Worm (Caenorhabditis elegans) whole organism, L4 larva: ENCODE data around the gene F54D1.6.

Experiments used
- F10B5.3 ChIP-seq: sonication (generic microtip); optimal IDR thresholded peaks from 2 replicates; lab custom pipeline; 2016; ENCODE audit warnings: mild to moderate bottlenecking, missing genetic modification characterization, missing compliant biosample characterization
- F26F4.8 ChIP-seq: fragments of 200-800 bp; sonication (Bioruptor generic); conservative IDR thresholded peaks from 2 replicates; pipeline ENCODE4 v1.3.6; 2022; ENCODE audit warnings: missing genetic modification characterization, missing compliant biosample characterization
- R02D3.7 ChIP-seq: fragments of 150-350 bp; sonication (generic microtip); optimal IDR thresholded peaks from 3 replicates; lab custom pipeline; 2014; ENCODE audit warnings: missing biosample characterization, missing genetic modification characterization
- T26A8.4 ChIP-seq: fragments of 200-800 bp; sonication (Bioruptor generic); IDR thresholded peaks from 2 replicates; pipeline ENCODE4 v1.3.6; 2022; ENCODE audit warnings: missing genetic modification characterization, missing compliant biosample characterization
- Y48G9A.11 ChIP-seq: fragments of 200-800 bp; sonication (Bioruptor generic); IDR thresholded peaks from 2 replicates; pipeline ENCODE4 v1.3.6; 2022; ENCODE audit warnings: missing genetic modification reagents, missing genetic modification characterization, missing compliant biosample characterization
- ZK337.2 ChIP-seq: fragments of 200-800 bp; sonication (Bioruptor generic); IDR thresholded peaks from 2 replicates; pipeline ENCODE4 v1.3.6; 2022; ENCODE audit warnings: missing genetic modification reagents, missing genetic modification characterization, missing compliant biosample characterization
- ZK546.5 ChIP-seq, 2 experiments: sonication (generic microtip); optimal IDR thresholded peaks; 2 replicates each; lab custom pipeline; 2017; ENCODE audit warnings: missing biosample characterization in 2 of 2, missing genetic modification characterization in 2 of 2
- attf-4 ChIP-seq: sonication (generic microtip); optimal IDR thresholded peaks from 3 replicates; lab custom pipeline; 2017; ENCODE audit warnings: missing biosample characterization, missing genetic modification characterization
- ceh-28 ChIP-seq: fragments of 150-350 bp; optimal IDR thresholded peaks from 2 replicates; lab custom pipeline; 2014; ENCODE audit warnings: missing biosample characterization, missing genetic modification reagents, missing genetic modification characterization
- ceh-62 ChIP-seq: sonication (generic microtip); optimal IDR thresholded peaks from 2 replicates; lab custom pipeline; 2017; ENCODE audit warnings: missing biosample characterization, missing genetic modification characterization
- ceh-82 ChIP-seq: sonication (generic microtip); optimal IDR thresholded peaks from 2 replicates; lab custom pipeline; 2017; ENCODE audit warnings: missing biosample characterization, missing genetic modification characterization
- ctbp-1 ChIP-seq: fragments of 200-800 bp; sonication (Bioruptor generic); IDR thresholded peaks from 2 replicates; pipeline ENCODE4 v1.3.6; 2022; ENCODE audit warnings: missing genetic modification reagents, missing genetic modification characterization, missing compliant biosample characterization
- daf-16 ChIP-seq, 3 experiments: sonication (generic microtip); optimal IDR thresholded peaks; 2 replicates each; lab custom pipeline; 2016 to 2017; ENCODE audit warnings: missing genetic modification characterization in 3 of 3, missing genetic modification reagents in 3 of 3, mild to moderate bottlenecking in 2 of 3, missing compliant biosample characterization in 2 of 3, missing biosample characterization in 1 of 3, moderate library complexity in 1 of 3
- daf-8 ChIP-seq: fragments of 200-800 bp; sonication (Bioruptor generic); IDR thresholded peaks from 2 replicates; pipeline ENCODE4 v1.3.6; 2022; ENCODE audit warnings: missing genetic modification characterization, missing compliant biosample characterization
- duxl-1 ChIP-seq: sonication (generic microtip); optimal IDR thresholded peaks from 2 replicates; lab custom pipeline; 2016; ENCODE audit warnings: mild to moderate bottlenecking, missing genetic modification characterization, moderate library complexity, missing compliant biosample characterization; ENCODE audit not compliant: poor library complexity
- egl-43 ChIP-seq: fragments of 200-800 bp; sonication (Bioruptor generic); IDR thresholded peaks from 2 replicates; pipeline ENCODE4 v1.3.6; 2022; ENCODE audit warnings: missing genetic modification reagents, missing genetic modification characterization, missing compliant biosample characterization
- fkh-10 ChIP-seq: fragments of 150-350 bp; optimal IDR thresholded peaks from 2 replicates; lab custom pipeline; 2014; ENCODE audit warnings: missing biosample characterization, missing genetic modification reagents, missing genetic modification characterization
- gei-8 ChIP-seq: fragments of 200-800 bp; sonication (Bioruptor generic); optimal IDR thresholded peaks from 2 replicates; lab custom pipeline; 2018; ENCODE audit warnings: mild to moderate bottlenecking, missing genetic modification characterization, missing compliant biosample characterization
- hlh-11 ChIP-seq: fragments of 200-800 bp; sonication (Bioruptor generic); optimal IDR thresholded peaks from 2 replicates; lab custom pipeline; 2018; ENCODE audit warnings: mild to moderate bottlenecking, missing genetic modification characterization, missing compliant biosample characterization
- hmg-1.1 ChIP-seq: fragments of 200-800 bp; sonication (Bioruptor generic); IDR thresholded peaks from 2 replicates; pipeline ENCODE4 v1.3.6; 2022; ENCODE audit warnings: missing genetic modification reagents, missing genetic modification characterization, missing compliant biosample characterization
- lin-1 ChIP-seq: fragments of 200-800 bp; sonication (Bioruptor generic); IDR thresholded peaks from 2 replicates; pipeline ENCODE4 v1.3.6; 2022; ENCODE audit warnings: missing genetic modification reagents, missing genetic modification characterization, missing compliant biosample characterization
- lin-13 ChIP-seq: fragments of 150-350 bp; optimal IDR thresholded peaks from 2 replicates; lab custom pipeline; 2014; ENCODE audit warnings: missing biosample characterization, missing genetic modification reagents, missing genetic modification characterization
- lin-15B ChIP-seq: fragments of 150-350 bp; sonication (generic microtip); optimal IDR thresholded peaks from 3 replicates; lab custom pipeline; 2014; ENCODE audit warnings: missing biosample characterization, missing genetic modification characterization
- lin-38 ChIP-seq: fragments of 200-800 bp; sonication (Bioruptor generic); IDR thresholded peaks from 2 replicates; pipeline ENCODE4 v1.3.6; 2022; ENCODE audit warnings: missing genetic modification reagents, missing genetic modification characterization, missing compliant biosample characterization
- lin-39 ChIP-seq: fragments of 150-350 bp; optimal IDR thresholded peaks from 2 replicates; lab custom pipeline; 2014; ENCODE audit warnings: missing biosample characterization, missing genetic modification reagents, missing genetic modification characterization
- lsy-2 ChIP-seq, 2 experiments: fragments of 150-350 bp in 1 of 2; sonication (generic microtip) in 1 of 2; optimal IDR thresholded peaks; 2 replicates each; lab custom pipeline; 2014 to 2017; ENCODE audit warnings: missing biosample characterization in 2 of 2, missing genetic modification characterization in 2 of 2
- madf-9 ChIP-seq: fragments of 200-800 bp; sonication (Bioruptor generic); conservative IDR thresholded peaks from 2 replicates; pipeline ENCODE4 v1.3.6; 2022; ENCODE audit warnings: missing genetic modification reagents, missing genetic modification characterization, missing compliant biosample characterization
- mep-1 ChIP-seq: fragments of 150-350 bp; sonication (generic microtip); optimal IDR thresholded peaks from 3 replicates; lab custom pipeline; 2014; ENCODE audit warnings: missing biosample characterization, missing genetic modification characterization
- nhr-10 ChIP-seq: fragments of 150-350 bp; optimal IDR thresholded peaks from 2 replicates; lab custom pipeline; 2014; ENCODE audit warnings: missing biosample characterization, missing genetic modification characterization
- nhr-11 ChIP-seq: fragments of 150-350 bp; optimal IDR thresholded peaks from 2 replicates; lab custom pipeline; 2014; ENCODE audit warnings: missing biosample characterization, missing genetic modification characterization
- nhr-237 ChIP-seq: sonication (generic microtip); optimal IDR thresholded peaks from 2 replicates; lab custom pipeline; 2017; ENCODE audit warnings: missing biosample characterization, missing genetic modification characterization
- nhr-25 ChIP-seq: sonication (generic microtip); optimal IDR thresholded peaks from 2 replicates; lab custom pipeline; 2017; ENCODE audit warnings: missing genetic modification characterization, mild to moderate bottlenecking, missing compliant biosample characterization, antibody characterized with exemption, moderate library complexity, borderline replicate concordance; ENCODE audit not compliant: insufficient read depth
- nhr-28 ChIP-seq: fragments of 150-350 bp; optimal IDR thresholded peaks from 2 replicates; lab custom pipeline; 2014; ENCODE audit warnings: missing biosample characterization, missing genetic modification characterization
- nhr-41 ChIP-seq: fragments of 200-800 bp; sonication (Bioruptor generic); IDR thresholded peaks from 2 replicates; pipeline ENCODE4 v1.3.6; 2022; ENCODE audit warnings: missing genetic modification reagents, missing genetic modification characterization, missing compliant biosample characterization
- nhr-42 ChIP-seq: fragments of 200-800 bp; sonication (Bioruptor generic); IDR thresholded peaks from 2 replicates; pipeline ENCODE4 v1.3.6; 2022; ENCODE audit warnings: missing genetic modification characterization, missing compliant biosample characterization
- pha-4 ChIP-seq, 2 experiments: fragments of 150-350 bp in 1 of 2; fragments of 200-800 bp in 1 of 2; sonication (Bioruptor generic) in 1 of 2; IDR thresholded peaks in 1 of 2; optimal IDR thresholded peaks in 1 of 2; 2 replicates each; pipeline versions ENCODE4 v1.3.6 to Lab custom; 2014 to 2022; ENCODE audit warnings: missing genetic modification characterization in 2 of 2, missing genetic modification reagents in 2 of 2, missing biosample characterization in 1 of 2, missing compliant biosample characterization in 1 of 2
- php-3 ChIP-seq: fragments of 200-800 bp; sonication (Bioruptor generic); IDR thresholded peaks from 2 replicates; pipeline ENCODE4 v1.3.6; 2022; ENCODE audit warnings: missing genetic modification reagents, missing genetic modification characterization, missing compliant biosample characterization
- pqm-1 ChIP-seq: sonication (generic microtip); optimal IDR thresholded peaks from 2 replicates; lab custom pipeline; 2017; ENCODE audit warnings: missing biosample characterization, missing genetic modification characterization
- set-16 ChIP-seq: fragments of 200-800 bp; sonication (Bioruptor generic); IDR thresholded peaks from 2 replicates; pipeline ENCODE4 v1.3.6; 2022; ENCODE audit warnings: missing genetic modification reagents, missing genetic modification characterization, missing compliant biosample characterization
- skn-1 ChIP-seq: fragments of 150-350 bp; optimal IDR thresholded peaks from 2 replicates; lab custom pipeline; 2014; ENCODE audit warnings: missing biosample characterization, missing genetic modification characterization
- snpc-1.2 ChIP-seq: fragments of 200-800 bp; sonication (Bioruptor generic); IDR thresholded peaks from 2 replicates; pipeline ENCODE4 v1.3.6; 2022; ENCODE audit warnings: missing genetic modification reagents, missing genetic modification characterization, missing compliant biosample characterization
- spr-1 ChIP-seq: sonication (generic microtip); optimal IDR thresholded peaks from 2 replicates; lab custom pipeline; 2016; ENCODE audit warnings: mild to moderate bottlenecking, missing genetic modification characterization, missing compliant biosample characterization
- unc-130 ChIP-seq: sonication (generic microtip); optimal IDR thresholded peaks from 2 replicates; lab custom pipeline; 2016; ENCODE audit warnings: missing genetic modification reagents, missing genetic modification characterization, missing compliant biosample characterization
- vab-7 ChIP-seq: fragments of 200-800 bp; sonication (Bioruptor generic); IDR thresholded peaks from 2 replicates; pipeline ENCODE4 v1.3.6; 2022; ENCODE audit warnings: missing genetic modification reagents, missing genetic modification characterization, missing compliant biosample characterization
- zfp-3 ChIP-seq: fragments of 200-800 bp; sonication (Bioruptor generic); conservative IDR thresholded peaks from 2 replicates; pipeline ENCODE4 v1.3.6; 2022; ENCODE audit warnings: missing genetic modification reagents, missing genetic modification characterization, missing compliant biosample characterization

The F54D1.6 gene

ce11 chrIV:11317119-11317518 lies 29.5 kb downstream of the F54D1.6 start, which contains the start of gene gspd-1:
Gene gspd-1, plus strand, starts transcription at chrIV:11317419.
- TF ChIP-seq gei-8 (no peak), set-16 (GFP tag; lab: Robert Waterston, UW) (no peak), lin-38 (GFP tag; lab: Robert Waterston, UW) (no peak), ZK546.5 (tag; optimal IDR thresholded peaks at IDR 0.05; lab: Kevin White, UChicago) (no peak), nhr-28 (no peak), T26A8.4 (GFP tag; lab: Robert Waterston, UW) (no peak), ctbp-1 (no peak), pha-4 (GFP tag; IDR thresholded peaks at IDR 0.05; lab: Robert Waterston, UW) (no peak), pha-4 (tag; optimal IDR thresholded peaks at IDR 0.05; lab: Kevin White, UChicago) (no peak), fkh-10 (GFP tag; lab: Kevin White, UChicago) (no peak), ZK337.2 (no peak), nhr-25 (no peak), nhr-10 (no peak), ceh-28 (tag; lab: Kevin White, UChicago) (no peak), pqm-1 (tag; lab: Kevin White, UChicago) (no peak), madf-9 (no peak), php-3 (GFP tag; lab: Robert Waterston, UW) (no peak)

ce11 chrIV:11319884-11320362 lies 32.3 kb downstream of the F54D1.6 start, which contains the start of gene B0035.18:
Gene B0035.18, plus strand, starts transcription at chrIV:11320312.
- TF ChIP-seq vab-7 (GFP tag; lab: Robert Waterston, UW) (no peak), madf-9 (no peak), attf-4 (tag; lab: Kevin White, UChicago) (no peak), F10B5.3 (no peak), lin-13 (GFP tag; lab: Kevin White, UChicago) (no peak), unc-130 (GFP tag; lab: Kevin White, UChicago) (peak; percentile 2), lsy-2 (tag; optimal IDR thresholded peaks at IDR 0.05; lab: Kevin White, UChicago) (peak in 1 of 2 experiments; percentile 12), lin-1 (GFP tag; lab: Robert Waterston, UW) (no peak), nhr-42 (GFP tag; lab: Robert Waterston, UW) (no peak), duxl-1 (tag; lab: Kevin White, UChicago) (no peak), F26F4.8 (no peak), mep-1 (tag; lab: Kevin White, UChicago) (no peak), egl-43 (no peak)

- TF ChIP-seq nhr-42 (GFP tag; lab: Robert Waterston, UW) (no peak), daf-16 (GFP tag; optimal IDR thresholded peaks at IDR 0.05; lab: Kevin White, UChicago) (no peak), daf-16 (tag; optimal IDR thresholded peaks at IDR 0.05; lab: Kevin White, UChicago) (peak; percentile 9)
Measured at ce11 chrIV:11320500-11320899, 32.9 kb downstream of the F54D1.6 start, which contains the start of gene edg-1. Gene edg-1, plus strand, starts transcription at chrIV:11320800.

ce11 chrIV:11323666-11324065 lies 36.1 kb downstream of the F54D1.6 start:
- no peak for TF ChIP-seq nhr-41 (GFP tag; lab: Robert Waterston, UW)
- TF ChIP-seq hmg-1.1: no peak
- TF ChIP-seq snpc-1.2 (GFP tag; lab: Robert Waterston, UW): peak; percentile 48; the same call in 1 of the 2 replicates
- TF ChIP-seq nhr-237 (tag; lab: Kevin White, UChicago): no peak
- TF ChIP-seq lin-15B (tag; lab: Kevin White, UChicago): no peak
- TF ChIP-seq lin-39 (tag; lab: Kevin White, UChicago): no peak
- TF ChIP-seq ceh-62 (tag; lab: Kevin White, UChicago): no peak
- no peak for TF ChIP-seq daf-8 (GFP tag; lab: Robert Waterston, UW)
- no peak for TF ChIP-seq zfp-3 (GFP tag; lab: Robert Waterston, UW)
- TF ChIP-seq skn-1 (tag; lab: Kevin White, UChicago): no peak
- no peak for TF ChIP-seq hlh-11 (tag; lab: Kevin White, UChicago)
- TF ChIP-seq ceh-82 (tag; lab: Kevin White, UChicago): no peak
- no peak for TF ChIP-seq nhr-25
- TF ChIP-seq T26A8.4 (GFP tag; lab: Robert Waterston, UW): no peak
- no peak for TF ChIP-seq unc-130 (GFP tag; lab: Kevin White, UChicago)
- no peak for TF ChIP-seq Y48G9A.11 (GFP tag; lab: Robert Waterston, UW)
- TF ChIP-seq F26F4.8: peak; percentile 64; the same call in 1 of the 2 replicates
- no peak for TF ChIP-seq nhr-11
- no peak for TF ChIP-seq spr-1 (tag; lab: Kevin White, UChicago)
- TF ChIP-seq R02D3.7 (tag; lab: Kevin White, UChicago): no peak
- TF ChIP-seq madf-9: no peak
- no peak for TF ChIP-seq egl-43
- TF ChIP-seq pha-4 (GFP tag; IDR thresholded peaks at IDR 0.05; lab: Robert Waterston, UW): no peak
- TF ChIP-seq pha-4 (tag; optimal IDR thresholded peaks at IDR 0.05; lab: Kevin White, UChicago): no peak
